Fruit fly (Drosophila melanogaster) whole organism, embryonic: ENCODE measurements around the gene CG14655.

Source experiments
- Adf1 ChIP-seq: fragments of 200-800 bp; sonication (Bioruptor generic); IDR thresholded peaks from 2 replicates; pipeline ENCODE4 v1.3.6; 2022; ENCODE audit warnings: missing biosample characterization, missing genetic modification characterization
- B-H1 ChIP-seq: fragments of 200-800 bp; sonication (Bioruptor generic); IDR thresholded peaks from 3 replicates; pipeline ENCODE4 v1.3.6; 2022; ENCODE audit warnings: missing biosample characterization, missing genetic modification characterization
- Bdp1 ChIP-seq: fragments of 200-800 bp; sonication (Bioruptor generic); optimal IDR thresholded peaks from 3 replicates; lab custom pipeline; 2016; ENCODE audit warnings: missing biosample characterization, missing genetic modification characterization
- Bteb2 ChIP-seq: fragments of 200-800 bp; sonication (Bioruptor generic); optimal IDR thresholded peaks from 2 replicates; lab custom pipeline; 2016; ENCODE audit warnings: missing biosample characterization, missing genetic modification characterization
- C15 ChIP-seq: fragments of 200-800 bp; sonication (Bioruptor generic); IDR thresholded peaks from 3 replicates; pipeline ENCODE4 v1.3.6; 2022; ENCODE audit warnings: missing biosample characterization, missing genetic modification characterization
- CG10462 ChIP-seq: fragments of 200-800 bp; sonication (Bioruptor generic); optimal IDR thresholded peaks from 2 replicates; lab custom pipeline; 2016; ENCODE audit warnings: missing biosample characterization, missing genetic modification characterization
- CG10543 ChIP-seq: fragments of 200-800 bp; sonication (Bioruptor generic); optimal IDR thresholded peaks from 3 replicates; lab custom pipeline; 2017; ENCODE audit warnings: missing biosample characterization, mild to moderate bottlenecking, missing genetic modification characterization, moderate library complexity
- CG10959 ChIP-seq: fragments of 200-800 bp; sonication (Bioruptor generic); IDR thresholded peaks from 2 replicates; pipeline ENCODE4 v1.3.6; 2022; ENCODE audit warnings: missing biosample characterization, missing genetic modification characterization
- CG10979 ChIP-seq: fragments of 200-800 bp; sonication (Bioruptor generic); optimal IDR thresholded peaks from 2 replicates; lab custom pipeline; 2018; ENCODE audit warnings: missing biosample characterization, mild to moderate bottlenecking, missing genetic modification characterization, moderate library complexity
- CG11723 ChIP-seq: fragments of 200-800 bp; sonication (Bioruptor generic); optimal IDR thresholded peaks from 2 replicates; lab custom pipeline; 2017; ENCODE audit warnings: missing biosample characterization, mild to moderate bottlenecking, missing genetic modification characterization
- CG13287 ChIP-seq: fragments of 200-800 bp; sonication (Bioruptor generic); IDR thresholded peaks from 2 replicates; pipeline ENCODE4 v1.3.6; 2022; ENCODE audit warnings: missing biosample characterization, missing genetic modification characterization; ENCODE audit not compliant: partially characterized antibody
- CG15696 ChIP-seq: fragments of 200-800 bp; sonication (Bioruptor generic); optimal IDR thresholded peaks from 2 replicates; lab custom pipeline; 2019; ENCODE audit warnings: missing biosample characterization, mild to moderate bottlenecking, missing genetic modification characterization, moderate library complexity
- CG1602 ChIP-seq: fragments of 200-800 bp; sonication (Bioruptor generic); optimal IDR thresholded peaks from 3 replicates; lab custom pipeline; 2016; ENCODE audit warnings: missing biosample characterization, missing genetic modification characterization
- CG17361 ChIP-seq: fragments of 200-800 bp; sonication (Bioruptor generic); IDR thresholded peaks from 3 replicates; pipeline ENCODE4 v1.3.6; 2022; ENCODE audit warnings: missing biosample characterization, missing genetic modification characterization
- CG18619 ChIP-seq: fragments of 200-800 bp; sonication (Bioruptor generic); optimal IDR thresholded peaks from 3 replicates; lab custom pipeline; 2017; ENCODE audit warnings: missing biosample characterization, mild to moderate bottlenecking, missing genetic modification characterization
- CG2199 ChIP-seq: fragments of 200-800 bp; sonication (Bioruptor generic); IDR thresholded peaks from 3 replicates; pipeline ENCODE4 v1.3.6; 2022; ENCODE audit warnings: missing biosample characterization, missing genetic modification characterization
- CG2889 ChIP-seq: fragments of 200-800 bp; sonication (Bioruptor generic); IDR thresholded peaks from 3 replicates; pipeline ENCODE4 v1.3.6; 2022; ENCODE audit warnings: missing biosample characterization, missing genetic modification characterization
- CG30431 ChIP-seq: fragments of 200-800 bp; sonication (Bioruptor generic); optimal IDR thresholded peaks from 2 replicates; lab custom pipeline; 2017; ENCODE audit warnings: missing biosample characterization, missing genetic modification characterization
- CG3281 ChIP-seq: fragments of 200-800 bp; sonication (Bioruptor generic); optimal IDR thresholded peaks from 3 replicates; lab custom pipeline; 2017; ENCODE audit warnings: missing biosample characterization, mild to moderate bottlenecking, missing genetic modification characterization
- CG6791 ChIP-seq: fragments of 200-800 bp; sonication (Bioruptor generic); IDR thresholded peaks from 3 replicates; pipeline ENCODE4 v1.3.6; 2022; ENCODE audit warnings: missing biosample characterization, missing genetic modification characterization; ENCODE audit not compliant: partially characterized antibody
- CG6854 ChIP-seq: fragments of 200-800 bp; sonication (Bioruptor generic); optimal IDR thresholded peaks from 3 replicates; lab custom pipeline; 2017; ENCODE audit warnings: missing biosample characterization, mild to moderate bottlenecking, missing genetic modification characterization
- CG7839 ChIP-seq: fragments of 200-800 bp; sonication (Bioruptor generic); optimal IDR thresholded peaks from 3 replicates; lab custom pipeline; 2018; ENCODE audit warnings: missing biosample characterization, mild to moderate bottlenecking, missing genetic modification characterization, moderate library complexity
- CoRest ChIP-seq: fragments of 200-800 bp; sonication (Bioruptor generic); optimal IDR thresholded peaks from 3 replicates; lab custom pipeline; 2018; ENCODE audit warnings: missing biosample characterization, mild to moderate bottlenecking, missing genetic modification characterization, moderate library complexity
- D19B ChIP-seq: fragments of 200-800 bp; sonication (Bioruptor generic); optimal IDR thresholded peaks from 2 replicates; lab custom pipeline; 2017; ENCODE audit warnings: missing biosample characterization, mild to moderate bottlenecking, missing genetic modification characterization
- Deaf1 ChIP-seq: fragments of 200-800 bp; optimal IDR thresholded peaks from 3 replicates; lab custom pipeline; 2019; ENCODE audit warnings: missing biosample characterization, mild to moderate bottlenecking, missing genetic modification characterization, moderate library complexity
- Fer3 ChIP-seq: fragments of 200-800 bp; sonication (Bioruptor generic); optimal IDR thresholded peaks from 2 replicates; lab custom pipeline; 2018; ENCODE audit warnings: missing biosample characterization, mild to moderate bottlenecking, missing genetic modification characterization, moderate library complexity
- GATAe ChIP-seq: fragments of 200-800 bp; sonication (Bioruptor generic); conservative IDR thresholded peaks from 2 replicates; pipeline ENCODE4 v1.3.6; 2022; ENCODE audit warnings: missing biosample characterization, missing genetic modification characterization
- Gug ChIP-seq: fragments of 200-800 bp; sonication (Bioruptor generic); IDR thresholded peaks from 4 replicates; pipeline ENCODE4 v1.3.6; 2022; ENCODE audit warnings: missing biosample characterization, missing genetic modification characterization
- Meics ChIP-seq: fragments of 200-800 bp; sonication (Bioruptor generic); optimal IDR thresholded peaks from 2 replicates; lab custom pipeline; 2017; ENCODE audit warnings: missing biosample characterization, mild to moderate bottlenecking, missing genetic modification characterization
- Neu2 ChIP-seq: fragments of 200-800 bp; sonication (Bioruptor generic); optimal IDR thresholded peaks from 3 replicates; lab custom pipeline; 2016; ENCODE audit warnings: missing biosample characterization, missing genetic modification characterization, borderline replicate concordance
- Poxn ChIP-seq: fragments of 200-800 bp; sonication (Bioruptor generic); IDR thresholded peaks from 2 replicates; pipeline ENCODE4 v1.3.6; 2022; ENCODE audit warnings: missing biosample characterization, missing genetic modification characterization
- Ravus ChIP-seq: fragments of 200-800 bp; sonication (Bioruptor generic); IDR thresholded peaks from 2 replicates; pipeline ENCODE4 v1.3.6; 2022; ENCODE audit warnings: missing biosample characterization, missing genetic modification characterization
- Rfx ChIP-seq: fragments of 200-800 bp; sonication (Bioruptor generic); IDR thresholded peaks from 2 replicates; pipeline ENCODE4 v1.3.6; 2022; ENCODE audit warnings: missing biosample characterization, missing genetic modification characterization
- bab2 ChIP-seq: fragments of 200-800 bp; sonication (Bioruptor generic); optimal IDR thresholded peaks from 2 replicates; lab custom pipeline; 2016; ENCODE audit warnings: missing biosample characterization, missing genetic modification characterization
- cg ChIP-seq: fragments of 200-800 bp; sonication (Bioruptor generic); optimal IDR thresholded peaks from 3 replicates; lab custom pipeline; 2019; ENCODE audit warnings: missing biosample characterization, mild to moderate bottlenecking, missing genetic modification characterization, moderate library complexity
- danr ChIP-seq: fragments of 200-800 bp; sonication (Bioruptor generic); IDR thresholded peaks from 2 replicates; pipeline ENCODE4 v1.3.6; 2022; ENCODE audit warnings: missing biosample characterization, missing genetic modification characterization
- dimm ChIP-seq: fragments of 200-800 bp; sonication (Bioruptor generic); IDR thresholded peaks from 2 replicates; pipeline ENCODE4 v1.3.6; 2022; ENCODE audit warnings: missing biosample characterization, missing genetic modification characterization
- fu2 ChIP-seq: fragments of 200-800 bp; sonication (Bioruptor generic); optimal IDR thresholded peaks from 2 replicates; lab custom pipeline; 2016; ENCODE audit warnings: missing biosample characterization, missing genetic modification characterization
- gfzf ChIP-seq: fragments of 200-800 bp; sonication (Bioruptor generic); optimal IDR thresholded peaks from 2 replicates; lab custom pipeline; 2016; ENCODE audit warnings: missing biosample characterization, mild to moderate bottlenecking, missing genetic modification characterization, moderate library complexity
- gsb-n ChIP-seq: fragments of 200-800 bp; sonication (Bioruptor generic); optimal IDR thresholded peaks from 3 replicates; lab custom pipeline; 2018; ENCODE audit warnings: missing biosample characterization, mild to moderate bottlenecking, missing genetic modification characterization
- hth ChIP-seq: fragments of >200 bp; optimal IDR thresholded peaks from 2 replicates; lab custom pipeline; 2017; ENCODE audit warnings: inconsistent platforms
- jumu ChIP-seq: fragments of 200-800 bp; sonication (Bioruptor generic); optimal IDR thresholded peaks from 3 replicates; lab custom pipeline; 2016; ENCODE audit warnings: missing biosample characterization, missing genetic modification characterization
- klu ChIP-seq: fragments of 200-800 bp; sonication (Bioruptor generic); IDR thresholded peaks from 2 replicates; pipeline ENCODE4 v1.3.6; 2022; ENCODE audit warnings: missing biosample characterization, missing genetic modification characterization
- lilli ChIP-seq: fragments of 200-800 bp; sonication (Bioruptor generic); optimal IDR thresholded peaks from 3 replicates; lab custom pipeline; 2016; ENCODE audit warnings: missing biosample characterization, missing genetic modification characterization
- lov ChIP-seq, 2 experiments: fragments of 200-800 bp in 1 of 2; fragments of >200 bp in 1 of 2; sonication (Bioruptor generic) in 1 of 2; IDR thresholded peaks in 1 of 2; optimal IDR thresholded peaks in 1 of 2; 2 replicates in 1 of 2; 3 replicates in 1 of 2; pipeline versions ENCODE4 v1.3.6 to Lab custom; 2017 to 2022; ENCODE audit warnings: missing biosample characterization in 1 of 2, missing genetic modification characterization in 1 of 2
- nerfin-2 ChIP-seq: fragments of 200-800 bp; sonication (Bioruptor generic); IDR thresholded peaks from 2 replicates; pipeline ENCODE4 v1.3.6; 2022; ENCODE audit warnings: missing biosample characterization, missing genetic modification characterization; ENCODE audit not compliant: partially characterized antibody
- pfk ChIP-seq: fragments of 200-800 bp; sonication (Bioruptor generic); optimal IDR thresholded peaks from 2 replicates; lab custom pipeline; 2018; ENCODE audit warnings: missing biosample characterization, mild to moderate bottlenecking, missing genetic modification characterization, moderate library complexity
- prd ChIP-seq, 3 experiments: fragments of >200 bp in 2 of 3; fragments of 200-800 bp in 1 of 3; sonication (Bioruptor generic) in 1 of 3; optimal IDR thresholded peaks in 2 of 3; IDR thresholded peaks in 1 of 3; 2 replicates in 2 of 3; 3 replicates in 1 of 3; pipeline versions ENCODE4 v1.3.6 to Lab custom; 2017 to 2022; ENCODE audit warnings: missing biosample characterization in 1 of 3, missing genetic modification characterization in 1 of 3
- scrt ChIP-seq: fragments of 200-800 bp; sonication (Bioruptor generic); optimal IDR thresholded peaks from 2 replicates; lab custom pipeline; 2018; ENCODE audit warnings: missing biosample characterization, mild to moderate bottlenecking, missing genetic modification characterization, moderate library complexity
- sens ChIP-seq: fragments of 200-800 bp; sonication (Bioruptor generic); peaks from one replicate; lab custom pipeline; 2016; ENCODE audit warnings: missing biosample characterization, missing genetic modification characterization
- z ChIP-seq: fragments of 200-800 bp; sonication (Bioruptor generic); IDR thresholded peaks from 3 replicates; pipeline ENCODE4 v1.3.6; 2022; ENCODE audit warnings: missing biosample characterization, missing genetic modification characterization

Gene CG14655

DNA sequence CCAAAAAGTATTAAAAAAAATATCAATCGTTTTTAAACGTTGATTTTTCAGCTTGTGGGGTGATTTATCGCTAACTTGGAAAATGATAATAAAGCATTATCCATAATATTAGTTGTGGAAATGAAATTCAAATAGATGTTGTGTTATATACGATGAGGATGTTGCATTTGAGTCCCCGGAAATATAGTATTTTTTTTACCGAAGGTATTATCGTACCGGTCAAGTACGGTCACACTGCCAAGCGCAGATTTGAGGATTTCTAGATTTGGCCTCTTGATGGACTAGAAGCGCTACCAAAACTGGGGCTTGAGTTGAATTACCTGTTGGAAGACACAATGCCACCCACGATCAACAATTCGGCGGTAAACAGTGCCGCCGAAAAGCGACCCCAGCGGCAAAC is 4.7 kb downstream of the CG14655 start (continued):
- TF ChIP-seq scrt (GFP tag; lab: Kevin White, UChicago) (no peak), CG15696 (no peak), lov (optimal IDR thresholded peaks at IDR 0.05; lab: Kevin White, UChicago) (no peak), lov (GFP tag; IDR thresholded peaks at IDR 0.05; lab: Robert Waterston, UW) (no peak), CoRest (tag; lab: Kevin White, UChicago) (peak; percentile 56), B-H1 (GFP tag; lab: Robert Waterston, UW) (no peak), sens (GFP tag; lab: Kevin White, UChicago) (peak; percentile 93), gfzf (GFP tag; lab: Kevin White, UChicago) (peak; percentile 90), Deaf1 (no peak), lilli (GFP tag; lab: Kevin White, UChicago) (peak; percentile 37), CG10959 (GFP tag; lab: Robert Waterston, UW) (no peak), cg (no peak), dimm (GFP tag; lab: Robert Waterston, UW) (no peak), CG18619 (no peak), D19B (GFP tag; lab: Kevin White, UChicago) (no peak), fu2 (peak; percentile 2), CG17361 (GFP tag; lab: Robert Waterston, UW) (peak; percentile 55), Bdp1 (GFP tag; lab: Kevin White, UChicago) (no peak), hth (lab: Kevin White, UChicago) (no peak), pfk (GFP tag; lab: Kevin White, UChicago) (no peak), CG10462 (GFP tag; lab: Kevin White, UChicago) (no peak), bab2 (GFP tag; lab: Kevin White, UChicago) (peak; percentile 20), Adf1 (GFP tag; lab: Robert Waterston, UW) (no peak), jumu (peak; percentile 15), CG11723 (GFP tag; lab: Kevin White, UChicago) (no peak), Ravus (GFP tag; lab: Robert Waterston, UW) (no peak), Bteb2 (GFP tag; lab: Kevin White, UChicago) (peak; percentile 40), CG10979 (peak; percentile 33), CG10543 (no peak), CG2889 (GFP tag; lab: Robert Waterston, UW) (no peak), gsb-n (tag; lab: Kevin White, UChicago) (no peak), danr (GFP tag; lab: Robert Waterston, UW) (no peak), z (GFP tag; lab: Robert Waterston, UW) (no peak), Fer3 (tag; lab: Kevin White, UChicago) (peak; percentile 43), CG30431 (GFP tag; lab: Kevin White, UChicago) (no peak), Neu2 (GFP tag; lab: Kevin White, UChicago) (no peak), Rfx (GFP tag; lab: Robert Waterston, UW) (peak; percentile 54), CG1602 (GFP tag; lab: Kevin White, UChicago) (peak; percentile 14), CG6854 (GFP tag; lab: Kevin White, UChicago) (no peak), Poxn (no peak), C15 (GFP tag; lab: Robert Waterston, UW) (no peak), GATAe (no peak), prd (optimal IDR thresholded peaks at IDR 0.05; lab: Kevin White, UChicago) (no peak), prd (GFP tag; IDR thresholded peaks at IDR 0.05; lab: Robert Waterston, UW) (peak; percentile 51; the same call in 2 of the 3 replicates), CG6791 (GFP tag; lab: Robert Waterston, UW) (no peak), CG13287 (GFP tag; lab: Robert Waterston, UW) (no peak), CG3281 (GFP tag; lab: Kevin White, UChicago) (no peak), CG7839 (tag; lab: Kevin White, UChicago) (peak; percentile 58), nerfin-2 (GFP tag; lab: Robert Waterston, UW) (no peak), Meics (peak; percentile 53), Gug (no peak), CG2199 (GFP tag; lab: Robert Waterston, UW) (no peak), klu (GFP tag; lab: Robert Waterston, UW) (no peak)
